Worm (Caenorhabditis elegans) whole organism, early embryonic: ENCODE data around the gene clec-133.

Experiments
- B0310.2 ChIP-seq: sonication (generic microtip); optimal IDR thresholded peaks from 2 replicates; lab custom pipeline; 2016; ENCODE audit warnings: mild to moderate bottlenecking, missing genetic modification characterization, missing compliant biosample characterization
- F13C5.2 ChIP-seq: sonication (generic microtip); optimal IDR thresholded peaks from 2 replicates; lab custom pipeline; 2017; ENCODE audit warnings: mild to moderate bottlenecking, missing genetic modification characterization, inconsistent platforms, missing compliant biosample characterization
- aly-1 ChIP-seq: sonication (generic microtip); optimal IDR thresholded peaks from 2 replicates; lab custom pipeline; 2016; ENCODE audit warnings: missing genetic modification characterization, missing compliant biosample characterization
- ama-1 ChIP-seq: fragments of 150-350 bp; optimal IDR thresholded peaks from 2 replicates; lab custom pipeline; 2014
- ceh-13 ChIP-seq: fragments of 200-800 bp; sonication (Bioruptor generic); optimal IDR thresholded peaks from 2 replicates; lab custom pipeline; 2018; ENCODE audit warnings: mild to moderate bottlenecking, missing genetic modification characterization, missing compliant biosample characterization
- ceh-36 ChIP-seq: sonication (generic microtip); optimal IDR thresholded peaks from 2 replicates; lab custom pipeline; 2016; ENCODE audit warnings: missing genetic modification characterization, inconsistent platforms, missing compliant biosample characterization
- ets-7 ChIP-seq: sonication (generic microtip); optimal IDR thresholded peaks from 2 replicates; lab custom pipeline; 2016; ENCODE audit warnings: missing genotype, missing genetic modification characterization, missing compliant biosample characterization
- flt-1 ChIP-seq: fragments of 200-800 bp; sonication (Bioruptor generic); IDR thresholded peaks from 2 replicates; pipeline ENCODE4 v1.3.6; 2022; ENCODE audit warnings: missing genetic modification characterization, missing compliant biosample characterization
- hmbx-1 ChIP-seq: sonication (generic microtip); optimal IDR thresholded peaks from 2 replicates; lab custom pipeline; 2016; ENCODE audit warnings: mild to moderate bottlenecking, missing genetic modification characterization, missing compliant biosample characterization
- hmg-4 ChIP-seq: fragments of 200-800 bp; sonication (Bioruptor generic); optimal IDR thresholded peaks from 2 replicates; lab custom pipeline; 2018; ENCODE audit warnings: mild to moderate bottlenecking, missing genetic modification characterization, missing compliant biosample characterization
- hnd-1 ChIP-seq: sonication (generic microtip); optimal IDR thresholded peaks from 2 replicates; lab custom pipeline; 2016; ENCODE audit warnings: missing genetic modification characterization, missing compliant biosample characterization
- pes-1 ChIP-seq: fragments of 200-800 bp; sonication (Bioruptor generic); IDR thresholded peaks from 2 replicates; pipeline ENCODE4 v1.3.6; 2022; ENCODE audit warnings: missing genetic modification reagents, missing genetic modification characterization, missing compliant biosample characterization
- scrt-1 ChIP-seq: fragments of 200-800 bp; sonication (Bioruptor generic); IDR thresholded peaks from 2 replicates; pipeline ENCODE4 v1.3.6; 2022; ENCODE audit warnings: missing genetic modification characterization, missing compliant biosample characterization
- sea-1 ChIP-seq: fragments of 200-800 bp; sonication (Bioruptor generic); conservative IDR thresholded peaks from 2 replicates; pipeline ENCODE4 v1.3.6; 2022; ENCODE audit warnings: missing genetic modification characterization, missing compliant biosample characterization
- tbx-11 ChIP-seq: fragments of 200-800 bp; sonication (Bioruptor generic); IDR thresholded peaks from 2 replicates; pipeline ENCODE4 v1.3.6; 2022; ENCODE audit warnings: missing genetic modification characterization, missing compliant biosample characterization
- tbx-37 ChIP-seq: fragments of 200-800 bp; sonication (Bioruptor generic); conservative IDR thresholded peaks from 2 replicates; pipeline ENCODE4 v1.3.6; 2022; ENCODE audit warnings: missing genetic modification reagents, missing genetic modification characterization, missing compliant biosample characterization
- tra-4 ChIP-seq: sonication (generic microtip); optimal IDR thresholded peaks from 2 replicates; lab custom pipeline; 2017; ENCODE audit warnings: missing genetic modification characterization, missing compliant biosample characterization

Gene clec-133

ce11 chrII:3560592-3560991, 17.6 kb upstream of the clec-133 start, which contains the start of gene W10G11.1:
Gene W10G11.1, minus strand, starts transcription at chrII:3560692.
- TF ChIP-seq ceh-36 (tag; lab: Kevin White, UChicago) (no peak), tra-4 (tag; lab: Kevin White, UChicago) (no peak), aly-1 (tag; lab: Kevin White, UChicago) (no peak), scrt-1 (GFP tag; lab: Robert Waterston, UW) (no peak), ama-1 (lab: Kevin White, UChicago) (no peak), tbx-11 (GFP tag; lab: Robert Waterston, UW) (no peak)

- TF ChIP-seq scrt-1 (GFP tag; lab: Robert Waterston, UW) (no peak), F13C5.2 (tag; lab: Kevin White, UChicago) (no peak), aly-1 (tag; lab: Kevin White, UChicago) (no peak), ceh-13 (GFP tag; lab: Kevin White, UChicago) (no peak), hmg-4 (no peak)
Measured at ce11 chrII:3561561-3561960, 16.7 kb upstream of the clec-133 start, which contains the start of gene W10G11.2. Gene W10G11.2, minus strand, starts transcription at chrII:3561661.

ce11 chrII:3562419-3562818, 15.8 kb upstream of the clec-133 start, which contains the start of gene W10G11.3:
Gene W10G11.3, minus strand, starts transcription at chrII:3562519.
- TF ChIP-seq B0310.2 (tag; lab: Kevin White, UChicago) (no peak), tbx-11 (GFP tag; lab: Robert Waterston, UW) (no peak), flt-1 (GFP tag; lab: Robert Waterston, UW) (no peak), scrt-1 (GFP tag; lab: Robert Waterston, UW) (no peak), F13C5.2 (tag; lab: Kevin White, UChicago) (no peak), ama-1 (lab: Kevin White, UChicago) (no peak), aly-1 (tag; lab: Kevin White, UChicago) (no peak), ets-7 (no peak), pes-1 (GFP tag; lab: Robert Waterston, UW) (no peak), hmbx-1 (tag; lab: Kevin White, UChicago) (no peak), tbx-37 (GFP tag; lab: Robert Waterston, UW) (no peak), tra-4 (tag; lab: Kevin White, UChicago) (no peak), sea-1 (GFP tag; lab: Robert Waterston, UW) (no peak), hmg-4 (no peak), ceh-13 (GFP tag; lab: Kevin White, UChicago) (no peak)

- no peak for TF ChIP-seq aly-1 (tag; lab: Kevin White, UChicago)
- TF ChIP-seq flt-1 (GFP tag; lab: Robert Waterston, UW): no peak
- TF ChIP-seq tbx-11 (GFP tag; lab: Robert Waterston, UW): no peak
- TF ChIP-seq tbx-37 (GFP tag; lab: Robert Waterston, UW): no peak
Measured at ce11 chrII:3567066-3567465, 11.2 kb upstream of the clec-133 start.

ce11 chrII:3567576-3567975, 10.6 kb upstream of the clec-133 start:
- peak; percentile 76; the same call in 1 of the 2 replicates for TF ChIP-seq sea-1 (GFP tag; lab: Robert Waterston, UW)
- TF ChIP-seq tra-4 (tag; lab: Kevin White, UChicago): peak; percentile 10
- TF ChIP-seq hnd-1: peak; percentile 55
- TF ChIP-seq hmg-4: peak; percentile 69
- peak; percentile 68 for TF ChIP-seq flt-1 (GFP tag; lab: Robert Waterston, UW)
- TF ChIP-seq B0310.2 (tag; lab: Kevin White, UChicago): peak; percentile 12
- TF ChIP-seq ceh-13 (GFP tag; lab: Kevin White, UChicago): peak; percentile 22
- peak; percentile 82 for TF ChIP-seq ceh-36 (tag; lab: Kevin White, UChicago)
- peak; percentile 52; the same call in 1 of the 2 replicates for TF ChIP-seq tbx-37 (GFP tag; lab: Robert Waterston, UW)
- peak; percentile 86 for TF ChIP-seq pes-1 (GFP tag; lab: Robert Waterston, UW)
- peak; percentile 86 for TF ChIP-seq scrt-1 (GFP tag; lab: Robert Waterston, UW)
- peak; percentile 70 for TF ChIP-seq tbx-11 (GFP tag; lab: Robert Waterston, UW)
- TF ChIP-seq aly-1 (tag; lab: Kevin White, UChicago): peak; percentile 47

ce11 chrII:3569118-3569517, 9.1 kb upstream of the clec-133 start, which contains the start of gene clec-127:
Gene clec-127, minus strand, starts transcription at chrII:3569218.
- TF ChIP-seq B0310.2 (tag; lab: Kevin White, UChicago) (no peak), aly-1 (tag; lab: Kevin White, UChicago) (no peak), pes-1 (GFP tag; lab: Robert Waterston, UW) (no peak), ceh-36 (tag; lab: Kevin White, UChicago) (no peak), F13C5.2 (tag; lab: Kevin White, UChicago) (no peak), ama-1 (lab: Kevin White, UChicago) (no peak), tra-4 (tag; lab: Kevin White, UChicago) (no peak), tbx-37 (GFP tag; lab: Robert Waterston, UW) (no peak), scrt-1 (GFP tag; lab: Robert Waterston, UW) (no peak), hnd-1 (no peak), hmbx-1 (tag; lab: Kevin White, UChicago) (no peak), flt-1 (GFP tag; lab: Robert Waterston, UW) (no peak), ceh-13 (GFP tag; lab: Kevin White, UChicago) (no peak), ets-7 (no peak), sea-1 (GFP tag; lab: Robert Waterston, UW) (no peak), tbx-11 (GFP tag; lab: Robert Waterston, UW) (no peak), hmg-4 (no peak)

- TF ChIP-seq ets-7: no peak
- TF ChIP-seq ceh-36 (tag; lab: Kevin White, UChicago): no peak
- TF ChIP-seq ceh-13 (GFP tag; lab: Kevin White, UChicago): no peak
- no peak for TF ChIP-seq scrt-1 (GFP tag; lab: Robert Waterston, UW)
Measured at ce11 chrII:3570927-3571538, 7.2 kb upstream of the clec-133 start, which contains the start of the genes clec-128 and clec-129. Gene clec-128, minus strand, starts transcription at chrII:3571027. Gene clec-129, plus strand, starts transcription at chrII:3571488.
